Fruit fly (Drosophila melanogaster): ENCODE results near the gene Sr-CIV.

Sr-CIV gene

dm6 chr2L:3475948-3476347, 47.9 kb downstream of the Sr-CIV start (continued):
- peak; percentile 31 for TF ChIP-seq CG7987 (GFP tag; optimal IDR thresholded peaks at IDR 0.05)
- TF ChIP-seq B-H1 (GFP tag; IDR thresholded peaks at IDR 0.05), result peak; percentile 34; the same call in 2 of the 3 replicates
- peak; percentile 65 for TF ChIP-seq CG9932 (GFP tag; IDR thresholded peaks at IDR 0.05)
- TF ChIP-seq Ptx1 (GFP tag; IDR thresholded peaks at IDR 0.05), result peak; percentile 82
- peak; percentile 29 for TF ChIP-seq Max (GFP tag; optimal IDR thresholded peaks at IDR 0.05)
- peak; percentile 73 for TF ChIP-seq org-1 (GFP tag; optimal IDR thresholded peaks at IDR 0.05)
- TF ChIP-seq Poxn (GFP tag; IDR thresholded peaks at IDR 0.05), result no peak
- no peak for TF ChIP-seq wdn (GFP tag; IDR thresholded peaks at IDR 0.05)
- peak; percentile 48 for TF ChIP-seq CG10274 (GFP tag; optimal IDR thresholded peaks at IDR 0.05)
- peak; percentile 88 for TF ChIP-seq sens (GFP tag)
- peak; percentile 62 for TF ChIP-seq BtbVII (GFP tag; optimal IDR thresholded peaks at IDR 0.05)
- peak; percentile 4 for TF ChIP-seq Mad (GFP tag; optimal IDR thresholded peaks at IDR 0.05)
- peak; percentile 57 for TF ChIP-seq Abd-B (GFP tag; optimal IDR thresholded peaks at IDR 0.05)
- TF ChIP-seq Lhr (GFP tag; optimal IDR thresholded peaks at IDR 0.05), result no peak
- peak; percentile 8 for TF ChIP-seq disco-r (GFP tag; optimal IDR thresholded peaks at IDR 0.05)
- no peak for TF ChIP-seq B-H2 (GFP tag; optimal IDR thresholded peaks at IDR 0.05)
- peak; percentile 39; the same call in 1 of the 2 replicates for TF ChIP-seq Xrp1 (GFP tag; IDR thresholded peaks at IDR 0.05)
- no peak for TF ChIP-seq gce (GFP tag; IDR thresholded peaks at IDR 0.05)
- TF ChIP-seq seq (GFP tag; IDR thresholded peaks at IDR 0.05), result peak; percentile 41
- TF ChIP-seq trh (GFP tag; optimal IDR thresholded peaks at IDR 0.05), result no peak
- peak; percentile 26 for TF ChIP-seq shn (GFP tag; optimal IDR thresholded peaks at IDR 0.05)
- no peak for TF ChIP-seq CG14860 (GFP tag; IDR thresholded peaks at IDR 0.05; ENCODE audit: partially characterized antibody)
- peak; percentile 65 for TF ChIP-seq Oli (tag; optimal IDR thresholded peaks at IDR 0.05)
- TF ChIP-seq peb (GFP tag; IDR thresholded peaks at IDR 0.05), result no peak
- TF ChIP-seq dan (GFP tag; IDR thresholded peaks at IDR 0.05), result no peak
- TF ChIP-seq Ets65A (GFP tag), result no peak
- no peak for TF ChIP-seq MBD-R2 (GFP tag; IDR thresholded peaks at IDR 0.05)
- peak; percentile 16 for TF ChIP-seq CG1602 (GFP tag; optimal IDR thresholded peaks at IDR 0.05)
- TF ChIP-seq abd-A (tag; optimal IDR thresholded peaks at IDR 0.05), result no peak
- peak; percentile 94 for TF ChIP-seq D19A (tag; optimal IDR thresholded peaks at IDR 0.05)
- TF ChIP-seq CG15479 (GFP tag; optimal IDR thresholded peaks at IDR 0.05), result no peak
- TF ChIP-seq Hand (GFP tag; optimal IDR thresholded peaks at IDR 0.05), result peak; percentile 5
- peak; percentile 78 for TF ChIP-seq dmrt99B (tag; optimal IDR thresholded peaks at IDR 0.05)
- TF ChIP-seq ase (GFP tag; IDR thresholded peaks at IDR 0.05), result 0 out of 3 replicates have a peak, but pooled peaks have one; percentile 32
- peak; percentile 18 for TF ChIP-seq Deaf1 (tag; optimal IDR thresholded peaks at IDR 0.05)
- peak; percentile 84 for TF ChIP-seq CG7556 (GFP tag; optimal IDR thresholded peaks at IDR 0.05)
- TF ChIP-seq CG10543 (GFP tag; optimal IDR thresholded peaks at IDR 0.05), result peak; percentile 21
- TF ChIP-seq Fer3 (tag; optimal IDR thresholded peaks at IDR 0.05), result peak; percentile 52
- peak; percentile 58 for TF ChIP-seq ind (GFP tag; optimal IDR thresholded peaks at IDR 0.05)
- peak; percentile 33 for TF ChIP-seq Nf-YC (tag; optimal IDR thresholded peaks at IDR 0.05)
- no peak for TF ChIP-seq gfzf (GFP tag; optimal IDR thresholded peaks at IDR 0.05)
- TF ChIP-seq slou (GFP tag; optimal IDR thresholded peaks at IDR 0.05), result peak; percentile 50
- no peak for TF ChIP-seq CG5953 (GFP tag; IDR thresholded peaks at IDR 0.05)
- peak; percentile 66 for TF ChIP-seq Rfx (GFP tag; IDR thresholded peaks at IDR 0.05)
- TF ChIP-seq kah (GFP tag; optimal IDR thresholded peaks at IDR 0.05), result no peak
- TF ChIP-seq Trl (optimal IDR thresholded peaks at IDR 0.05), result no peak
- peak; percentile 37 for TF ChIP-seq Trl (GFP tag; optimal IDR thresholded peaks at IDR 0.05)
- TF ChIP-seq CG9437 (GFP tag; optimal IDR thresholded peaks at IDR 0.05), result peak; percentile 78
- peak; percentile 46; the same call in 1 of the 2 replicates for TF ChIP-seq al (GFP tag; IDR thresholded peaks at IDR 0.05)
- peak; percentile 51; the same call in 1 of the 2 replicates for TF ChIP-seq sob (GFP tag; IDR thresholded peaks at IDR 0.05)
- no peak for TF ChIP-seq Kr (GFP tag; optimal IDR thresholded peaks at IDR 0.05)
- peak; percentile 49 for TF ChIP-seq Hr3 (GFP tag; optimal IDR thresholded peaks at IDR 0.05)

Data from whole organism, embryonic.